Fruit fly (Drosophila melanogaster) whole organism, embryonic: Measurements from ENCODE around the gene Nin.

Source experiments
- Antp ChIP-seq: fragments of 200-800 bp; sonication (Bioruptor generic); optimal IDR thresholded peaks from 3 replicates; lab custom pipeline; 2016; ENCODE audit warnings: missing biosample characterization, missing genetic modification characterization
- Bdp1 ChIP-seq: fragments of 200-800 bp; sonication (Bioruptor generic); optimal IDR thresholded peaks from 3 replicates; lab custom pipeline; 2016; ENCODE audit warnings: missing biosample characterization, missing genetic modification characterization
- CG12769 ChIP-seq: fragments of 200-800 bp; sonication (Bioruptor generic); optimal IDR thresholded peaks from 2 replicates; lab custom pipeline; 2019; ENCODE audit warnings: missing biosample characterization, mild to moderate bottlenecking, missing genetic modification characterization, moderate library complexity
- CG16863 ChIP-seq: fragments of 200-800 bp; sonication (Bioruptor generic); optimal IDR thresholded peaks from 3 replicates; lab custom pipeline; 2016; ENCODE audit warnings: missing biosample characterization, missing genetic modification characterization
- CG17361 ChIP-seq: fragments of 200-800 bp; sonication (Bioruptor generic); IDR thresholded peaks from 3 replicates; pipeline ENCODE4 v1.3.6; 2022; ENCODE audit warnings: missing biosample characterization, missing genetic modification characterization
- CG17385 ChIP-seq: fragments of 200-800 bp; sonication (Bioruptor generic); optimal IDR thresholded peaks from 3 replicates; lab custom pipeline; 2018; ENCODE audit warnings: missing biosample characterization, mild to moderate bottlenecking, missing genetic modification characterization
- CG18262 ChIP-seq: fragments of 200-800 bp; optimal IDR thresholded peaks from 3 replicates; lab custom pipeline; 2019; ENCODE audit warnings: missing biosample characterization, mild to moderate bottlenecking, missing genetic modification characterization, moderate library complexity
- CG2678 ChIP-seq: fragments of 200-800 bp; sonication (Bioruptor generic); optimal IDR thresholded peaks from 3 replicates; lab custom pipeline; 2019; ENCODE audit warnings: missing biosample characterization, mild to moderate bottlenecking, missing genetic modification characterization, moderate library complexity
- CG2712 ChIP-seq: fragments of 200-800 bp; optimal IDR thresholded peaks from 3 replicates; lab custom pipeline; 2019; ENCODE audit warnings: missing biosample characterization, mild to moderate bottlenecking, missing genetic modification characterization, moderate library complexity
- CG30431 ChIP-seq: fragments of 200-800 bp; sonication (Bioruptor generic); optimal IDR thresholded peaks from 2 replicates; lab custom pipeline; 2017; ENCODE audit warnings: missing biosample characterization, missing genetic modification characterization
- CG31441 ChIP-seq: fragments of 200-800 bp; sonication (Bioruptor generic); IDR thresholded peaks from 2 replicates; pipeline ENCODE4 v1.3.6; 2022; ENCODE audit warnings: missing biosample characterization, missing genetic modification characterization
- CG3726 ChIP-seq: fragments of 200-800 bp; sonication (Bioruptor generic); IDR thresholded peaks from 3 replicates; pipeline ENCODE4, ENCODE4 v1.3.6; 2022; ENCODE audit warnings: missing biosample characterization, missing genetic modification characterization
- CG4424 ChIP-seq: fragments of 200-800 bp; sonication (Bioruptor generic); optimal IDR thresholded peaks from 3 replicates; lab custom pipeline; 2016; ENCODE audit warnings: missing biosample characterization, missing genetic modification characterization
- CG5245 ChIP-seq: fragments of 200-800 bp; sonication (Bioruptor generic); optimal IDR thresholded peaks from 3 replicates; lab custom pipeline; 2016; ENCODE audit warnings: missing biosample characterization, missing genetic modification characterization
- CG7963 ChIP-seq: fragments of 200-800 bp; sonication (Bioruptor generic); IDR thresholded peaks from 3 replicates; pipeline ENCODE4 v1.3.6; 2022; ENCODE audit warnings: missing biosample characterization, missing genetic modification characterization; ENCODE audit not compliant: partially characterized antibody
- CG8089 ChIP-seq: fragments of 200-800 bp; sonication (Bioruptor generic); optimal IDR thresholded peaks from 3 replicates; lab custom pipeline; 2016; ENCODE audit warnings: missing biosample characterization, missing genetic modification characterization
- CG8281 ChIP-seq: fragments of 200-800 bp; sonication (Bioruptor generic); optimal IDR thresholded peaks from 2 replicates; lab custom pipeline; 2018; ENCODE audit warnings: missing biosample characterization, mild to moderate bottlenecking, missing genetic modification characterization, moderate library complexity
- CG8388 ChIP-seq: fragments of 200-800 bp; sonication (Bioruptor generic); optimal IDR thresholded peaks from 2 replicates; lab custom pipeline; 2019; ENCODE audit warnings: missing biosample characterization, mild to moderate bottlenecking, missing genetic modification characterization, moderate library complexity
- CG9727 ChIP-seq: fragments of 200-800 bp; sonication (Bioruptor generic); optimal IDR thresholded peaks from 3 replicates; lab custom pipeline; 2017; ENCODE audit warnings: missing biosample characterization, mild to moderate bottlenecking, missing genetic modification characterization
- Dll ChIP-seq: fragments of 200-800 bp; sonication (Bioruptor generic); IDR thresholded peaks from 4 replicates; pipeline ENCODE4 v1.3.6; 2022; ENCODE audit warnings: missing biosample characterization, missing genetic modification characterization; ENCODE audit not compliant: partially characterized antibody
- Ets65A ChIP-seq: fragments of 200-800 bp; sonication (Bioruptor generic); peaks from one replicate; lab custom pipeline; 2016; ENCODE audit warnings: missing biosample characterization, missing genetic modification characterization
- H2.0 ChIP-seq: fragments of 200-800 bp; sonication (Bioruptor generic); IDR thresholded peaks from 2 replicates; pipeline ENCODE4 v1.3.6; 2022; ENCODE audit warnings: missing biosample characterization, missing genetic modification characterization
- HLHmδ ChIP-seq: fragments of 200-800 bp; sonication (Bioruptor generic); optimal IDR thresholded peaks from 2 replicates; lab custom pipeline; 2018; ENCODE audit warnings: missing biosample characterization, mild to moderate bottlenecking, missing genetic modification characterization, moderate library complexity
- Hey ChIP-seq: fragments of 200-800 bp; sonication (Bioruptor generic); optimal IDR thresholded peaks from 3 replicates; lab custom pipeline; 2018; ENCODE audit warnings: missing biosample characterization, mild to moderate bottlenecking, missing genetic modification characterization
- Hr3 ChIP-seq: fragments of 200-800 bp; sonication (Bioruptor generic); optimal IDR thresholded peaks from 3 replicates; lab custom pipeline; 2016; ENCODE audit warnings: missing biosample characterization, missing genetic modification characterization
- Hr51 ChIP-seq, 2 experiments: fragments of 200-800 bp; sonication (Bioruptor generic); optimal IDR thresholded peaks; 2 replicates in 1 of 2; 3 replicates in 1 of 2; lab custom pipeline; 2016 to 2018; ENCODE audit warnings: missing biosample characterization in 2 of 2, missing genetic modification characterization in 2 of 2, mild to moderate bottlenecking in 1 of 2, moderate library complexity in 1 of 2
- Myb ChIP-seq: fragments of 200-800 bp; sonication (Bioruptor generic); optimal IDR thresholded peaks from 2 replicates; lab custom pipeline; 2016; ENCODE audit warnings: missing biosample characterization, missing genetic modification characterization
- Pdp1 ChIP-seq, 2 experiments: fragments of 200-800 bp; sonication (Bioruptor generic); optimal IDR thresholded peaks; 3 replicates each; lab custom pipeline; 2016; ENCODE audit warnings: missing biosample characterization in 2 of 2, missing genetic modification characterization in 2 of 2, mild to moderate bottlenecking in 1 of 2, moderate library complexity in 1 of 2
- Six4 ChIP-seq: fragments of 200-800 bp; sonication (Bioruptor generic); optimal IDR thresholded peaks from 2 replicates; lab custom pipeline; 2016; ENCODE audit warnings: missing biosample characterization, missing genetic modification characterization
- Stat92E ChIP-seq, 3 experiments: fragments of >200 bp in 2 of 3; fragments of 200-800 bp in 1 of 3; sonication (Bioruptor generic) in 1 of 3; optimal IDR thresholded peaks; 2 replicates each; lab custom pipeline; 2017 to 2019; ENCODE audit warnings: missing biosample characterization in 3 of 3, missing genetic modification characterization in 3 of 3, mild to moderate bottlenecking in 1 of 3, moderate library complexity in 1 of 3
- Xbp1 ChIP-seq: fragments of 200-800 bp; sonication (Bioruptor generic); optimal IDR thresholded peaks from 3 replicates; lab custom pipeline; 2016; ENCODE audit warnings: missing biosample characterization, mild to moderate bottlenecking, missing genetic modification characterization
- ara ChIP-seq: fragments of 200-800 bp; sonication (Bioruptor generic); IDR thresholded peaks from 2 replicates; pipeline ENCODE4 v1.3.6; 2022; ENCODE audit warnings: missing biosample characterization, missing genetic modification characterization
- chif ChIP-seq, 2 experiments: fragments of 200-800 bp; sonication (Bioruptor generic); optimal IDR thresholded peaks; 3 replicates each; lab custom pipeline; 2016; ENCODE audit warnings: missing biosample characterization in 2 of 2, missing genetic modification characterization in 2 of 2
- dmrt11E ChIP-seq: fragments of 200-800 bp; sonication (Bioruptor generic); optimal IDR thresholded peaks from 3 replicates; lab custom pipeline; 2018; ENCODE audit warnings: missing biosample characterization, mild to moderate bottlenecking, missing genetic modification characterization, moderate library complexity
- gce ChIP-seq: fragments of 200-800 bp; sonication (Bioruptor generic); IDR thresholded peaks from 3 replicates; pipeline ENCODE4 v1.3.6; 2022; ENCODE audit warnings: missing biosample characterization, missing genetic modification characterization
- gem ChIP-seq: fragments of 200-800 bp; sonication (Bioruptor generic); optimal IDR thresholded peaks from 2 replicates; lab custom pipeline; 2019; ENCODE audit warnings: missing biosample characterization, mild to moderate bottlenecking, missing genetic modification characterization, moderate library complexity
- gsb-n ChIP-seq: fragments of 200-800 bp; sonication (Bioruptor generic); optimal IDR thresholded peaks from 3 replicates; lab custom pipeline; 2018; ENCODE audit warnings: missing biosample characterization, mild to moderate bottlenecking, missing genetic modification characterization
- ind ChIP-seq: fragments of 200-800 bp; sonication (Bioruptor generic); optimal IDR thresholded peaks from 3 replicates; lab custom pipeline; 2016; ENCODE audit warnings: missing biosample characterization, missing genetic modification characterization
- kni ChIP-seq: fragments of 200-800 bp; sonication (Bioruptor generic); optimal IDR thresholded peaks from 3 replicates; lab custom pipeline; 2017; ENCODE audit warnings: mild to moderate bottlenecking, missing biosample characterization, missing genetic modification reagents, missing genetic modification characterization
- lab ChIP-seq: fragments of 200-800 bp; sonication (Bioruptor generic); optimal IDR thresholded peaks from 3 replicates; lab custom pipeline; 2017; ENCODE audit warnings: missing biosample characterization, missing genetic modification characterization, mild to moderate bottlenecking, moderate library complexity, missing genetic modification reagents
- lov ChIP-seq, 2 experiments: fragments of 200-800 bp in 1 of 2; fragments of >200 bp in 1 of 2; sonication (Bioruptor generic) in 1 of 2; IDR thresholded peaks in 1 of 2; optimal IDR thresholded peaks in 1 of 2; 2 replicates in 1 of 2; 3 replicates in 1 of 2; pipeline versions ENCODE4 v1.3.6 to Lab custom; 2017 to 2022; ENCODE audit warnings: missing biosample characterization in 1 of 2, missing genetic modification characterization in 1 of 2
- mam ChIP-seq: fragments of 200-800 bp; sonication (Bioruptor generic); optimal IDR thresholded peaks from 3 replicates; lab custom pipeline; 2016; ENCODE audit warnings: missing biosample characterization, missing genetic modification characterization
- pho ChIP-seq: fragments of 200-800 bp; sonication (Bioruptor generic); optimal IDR thresholded peaks from 2 replicates; lab custom pipeline; 2016; ENCODE audit warnings: missing biosample characterization, missing genetic modification characterization
- ranshi ChIP-seq: fragments of 200-800 bp; sonication (Bioruptor generic); IDR thresholded peaks from 2 replicates; pipeline ENCODE4 v1.3.6; 2022; ENCODE audit warnings: missing biosample characterization, missing genetic modification characterization
- sc ChIP-seq, 3 experiments: fragments of >200 bp in 2 of 3; fragments of 200-800 bp in 1 of 3; sonication (Bioruptor generic) in 1 of 3; optimal IDR thresholded peaks; 2 replicates in 2 of 3; 3 replicates in 1 of 3; lab custom pipeline; 2017; ENCODE audit warnings: mild to moderate bottlenecking in 1 of 3, missing biosample characterization in 1 of 3, missing genetic modification characterization in 1 of 3, missing genetic modification reagents in 1 of 3
- sd ChIP-seq: fragments of 200-800 bp; sonication (Bioruptor generic); optimal IDR thresholded peaks from 3 replicates; lab custom pipeline; 2018; ENCODE audit warnings: missing biosample characterization, mild to moderate bottlenecking, missing genetic modification characterization, moderate library complexity
- slp2 ChIP-seq: fragments of 200-800 bp; sonication (Bioruptor generic); optimal IDR thresholded peaks from 2 replicates; lab custom pipeline; 2016; ENCODE audit warnings: missing biosample characterization, missing genetic modification characterization
- zfh1 ChIP-seq: fragments of 200-800 bp; sonication (Bioruptor generic); IDR thresholded peaks from 3 replicates; pipeline ENCODE4 v1.3.6; 2022; ENCODE audit warnings: missing biosample characterization, missing genetic modification characterization

Gene Nin

dm6 chr2L:5245363-5245892, 32.9 kb downstream of the Nin start (continued):
- TF ChIP-seq CG3726 (GFP tag; lab: Robert Waterston, UW) (no peak), CG31441 (GFP tag; lab: Robert Waterston, UW) (peak; percentile 41; the same call in 1 of the 2 replicates), CG18262 (tag; lab: Kevin White, UChicago) (peak; percentile 64), kni (GFP tag; lab: Kevin White, UChicago) (peak; percentile 92), H2.0 (GFP tag; lab: Robert Waterston, UW) (peak; percentile 32; the same call in 1 of the 2 replicates), mam (GFP tag; lab: Kevin White, UChicago) (no peak), zfh1 (GFP tag; lab: Robert Waterston, UW) (peak; percentile 73; the same call in 2 of the 3 replicates), sc (optimal IDR thresholded peaks at IDR 0.05; lab: Kevin White, UChicago) (no peak), sc (GFP tag; optimal IDR thresholded peaks at IDR 0.05; lab: Kevin White, UChicago) (peak; percentile 24), Ets65A (GFP tag; lab: Kevin White, UChicago) (peak; percentile 94), Six4 (GFP tag; lab: Kevin White, UChicago) (peak; percentile 26), gsb-n (peak; percentile 87), CG8281 (tag; lab: Kevin White, UChicago) (peak; percentile 1), Hr3 (peak; percentile 26), Hey (tag; lab: Kevin White, UChicago) (no peak), CG2678 (tag; lab: Kevin White, UChicago) (peak; percentile 40), slp2 (GFP tag; lab: Kevin White, UChicago) (peak; percentile 29), Pdp1 (GFP tag; optimal IDR thresholded peaks at IDR 0.05; lab: Kevin White, UChicago) (peak in 1 of 2 experiments; percentile 11), lov (optimal IDR thresholded peaks at IDR 0.05; lab: Kevin White, UChicago) (no peak), lov (GFP tag; IDR thresholded peaks at IDR 0.05; lab: Robert Waterston, UW) (0 out of 3 replicates have a peak, but pooled peaks have one; percentile 43), CG2712 (tag; lab: Kevin White, UChicago) (peak; percentile 70), CG17385 (peak; percentile 60), Xbp1 (peak; percentile 32), CG17361 (GFP tag; lab: Robert Waterston, UW) (peak; percentile 57; the same call in 2 of the 3 replicates), CG8388 (GFP tag; lab: Kevin White, UChicago) (peak; percentile 34), CG30431 (GFP tag; lab: Kevin White, UChicago) (peak; percentile 7), sd (tag; lab: Kevin White, UChicago) (peak; percentile 66), CG9727 (GFP tag; lab: Kevin White, UChicago) (peak; percentile 38), Hr51 (GFP tag; optimal IDR thresholded peaks at IDR 0.05; lab: Kevin White, UChicago) (peak in 1 of 2 experiments; percentile 15), CG7963 (no peak), ind (GFP tag; lab: Kevin White, UChicago) (no peak), HLHmδ (GFP tag; lab: Kevin White, UChicago) (no peak), CG12769 (tag; lab: Kevin White, UChicago) (peak; percentile 78), CG5245 (GFP tag; lab: Kevin White, UChicago) (peak; percentile 28), Dll (GFP tag; lab: Robert Waterston, UW) (no peak), Bdp1 (GFP tag; lab: Kevin White, UChicago) (no peak), CG4424 (peak; percentile 55), chif (GFP tag; optimal IDR thresholded peaks at IDR 0.05; lab: Kevin White, UChicago) (peak; percentile 22 to 62), lab (GFP tag; lab: Kevin White, UChicago) (peak; percentile 13), ranshi (0 out of 2 replicates have a peak, but pooled peaks have one; percentile 34), dmrt11E (tag; lab: Kevin White, UChicago) (peak; percentile 68), CG8089 (GFP tag; lab: Kevin White, UChicago) (peak; percentile 49), gce (GFP tag; lab: Robert Waterston, UW) (0 out of 3 replicates have a peak, but pooled peaks have one; percentile 47), Antp (peak; percentile 7), Stat92E (GFP tag; optimal IDR thresholded peaks at IDR 0.05; lab: Kevin White, UChicago) (peak in 1 of 3 experiments; percentile 25), Myb (GFP tag; lab: Kevin White, UChicago) (peak; percentile 7), CG16863 (peak; percentile 8), pho (GFP tag; lab: Kevin White, UChicago) (no peak), ara (GFP tag; lab: Robert Waterston, UW) (peak; percentile 33; the same call in 1 of the 2 replicates), gem (tag; lab: Kevin White, UChicago) (peak; percentile 64)
